Worm (Caenorhabditis elegans) whole organism, L4/young adult: ENCODE data around the gene fkb-6.

Experiments used
- W03F9.2 ChIP-seq: fragments of 150-350 bp; optimal IDR thresholded peaks from 2 replicates; lab custom pipeline; 2014; ENCODE audit warnings: missing biosample characterization, missing genetic modification characterization
- dao-5 ChIP-seq: sonication (generic microtip); optimal IDR thresholded peaks from 2 replicates; lab custom pipeline; 2016; ENCODE audit warnings: missing genotype, missing genetic modification characterization, moderate library complexity, missing compliant biosample characterization
- him-1 ChIP-seq: sonication (generic microtip); optimal IDR thresholded peaks from 2 replicates; lab custom pipeline; 2016; ENCODE audit warnings: missing genotype, missing genetic modification reagents, missing genetic modification characterization, missing compliant biosample characterization

The fkb-6 gene

DNA sequence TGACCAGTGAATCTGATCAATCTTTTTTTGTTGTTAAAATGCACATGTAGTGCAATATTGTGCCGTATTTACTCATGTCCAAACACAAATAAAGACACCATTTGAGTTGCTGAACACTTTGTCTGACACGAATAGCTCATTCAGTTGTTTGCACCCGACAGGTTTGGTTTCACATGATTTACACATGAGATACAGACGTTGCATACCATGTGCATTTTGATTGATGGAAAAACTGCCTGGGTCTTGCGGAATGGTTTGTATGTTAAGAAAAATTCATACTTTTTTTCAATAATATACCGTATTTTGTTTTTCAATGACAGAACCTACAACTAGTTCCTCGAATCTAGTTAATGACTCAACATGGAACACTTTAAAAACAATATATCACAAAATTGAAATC, 25.2 kb downstream of the fkb-6 start:
- TF ChIP-seq dao-5 (tag; lab: Kevin White, UChicago) (no peak), W03F9.2 (no peak), him-1 (tag; lab: Kevin White, UChicago) (no peak)

DNA sequence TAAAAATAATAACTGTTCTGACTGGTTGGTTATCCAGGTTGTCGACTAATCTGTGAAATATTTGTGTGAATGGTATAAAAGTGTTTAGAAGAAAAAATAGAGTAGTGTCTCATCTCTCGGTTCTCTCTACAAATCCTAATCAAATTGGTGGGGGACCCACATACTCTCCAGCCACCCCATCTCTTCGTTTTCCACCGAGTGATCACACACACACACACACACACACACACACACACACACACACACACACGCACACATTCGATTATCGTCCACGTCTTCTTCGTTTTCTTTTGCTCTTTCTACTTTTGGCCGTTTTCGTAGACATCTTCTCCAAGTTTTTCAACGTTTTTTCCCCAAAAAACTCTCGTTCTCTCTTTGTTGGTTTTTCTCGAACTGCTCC, 27.2 kb downstream of the fkb-6 start:
- TF ChIP-seq W03F9.2 = no peak

ce11 chrV:20875324-20875723, 29.4 kb downstream of the fkb-6 start:
- no peak for TF ChIP-seq dao-5 (tag; lab: Kevin White, UChicago)
- no peak for TF ChIP-seq W03F9.2
- no peak for TF ChIP-seq him-1 (tag; lab: Kevin White, UChicago)

ce11 chrV:20879069-20879667, 33.2 kb downstream of the fkb-6 start, which contains the start of gene unc-80:
TSS of gene unc-80 (plus strand) at chrV:20879601.
- TF ChIP-seq dao-5 (tag; lab: Kevin White, UChicago) (no peak), him-1 (tag; lab: Kevin White, UChicago) (peak; percentile 65)

DNA sequence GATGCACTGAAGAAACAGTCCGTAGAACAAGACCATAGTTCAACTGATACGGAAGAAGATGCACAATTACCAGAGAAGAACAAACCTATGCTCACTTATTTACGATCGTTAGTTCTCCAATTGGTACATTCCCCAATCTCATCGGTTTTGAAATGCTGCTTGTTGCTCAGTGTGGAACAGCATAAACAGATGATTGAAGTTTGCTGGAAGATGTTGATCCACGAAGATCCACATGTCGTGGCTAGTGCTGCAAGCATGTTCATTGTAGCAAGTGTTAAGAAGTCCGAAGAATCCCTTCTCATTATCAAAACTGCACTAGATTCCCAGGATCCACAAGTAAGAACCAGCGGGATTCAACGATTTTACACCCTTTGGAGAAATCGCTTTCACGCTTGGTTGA, 45.9 kb downstream of the fkb-6 start:
- no peak for TF ChIP-seq W03F9.2
- TF ChIP-seq him-1 (tag; lab: Kevin White, UChicago) = no peak
- TF ChIP-seq dao-5 (tag; lab: Kevin White, UChicago) = no peak
